Fruit fly (Drosophila melanogaster): Measurements from ENCODE around the gene CG8312.

CG8312 gene

dm6 chr3R:9577382-9578137, 13.5 kb upstream of the CG8312 start, which contains the start of the genes Kap-alpha3 and Son:
Kap-alpha3 (minus strand) TSS chr3R:9577733.
Son (plus strand) TSS chr3R:9578042.
- TF ChIP-seq pan (optimal IDR thresholded peaks at IDR 0.05) (no peak), ey (GFP tag; optimal IDR thresholded peaks at IDR 0.05) (peak; percentile 86), Jra (GFP tag; optimal IDR thresholded peaks at IDR 0.05) (peak; percentile 88), Hnf4 (GFP tag; optimal IDR thresholded peaks at IDR 0.05) (peak; percentile 93), Sp1 (GFP tag; optimal IDR thresholded peaks at IDR 0.05) (peak; percentile 91), Myc (optimal IDR thresholded peaks at IDR 0.05) (peak; percentile 80), N (GFP tag; optimal IDR thresholded peaks at IDR 0.05) (no peak), jim (GFP tag; optimal IDR thresholded peaks at IDR 0.05) (no peak), woc (GFP tag; optimal IDR thresholded peaks at IDR 0.05) (peak; percentile 93), tai (GFP tag; optimal IDR thresholded peaks at IDR 0.05) (no peak), Mio (GFP tag; optimal IDR thresholded peaks at IDR 0.05) (peak; percentile 79), brk (GFP tag; optimal IDR thresholded peaks at IDR 0.05) (no peak), GATAd (GFP tag; optimal IDR thresholded peaks at IDR 0.05) (peak; percentile 33), sv (GFP tag; optimal IDR thresholded peaks at IDR 0.05) (peak; percentile 91), Hr83 (GFP tag; optimal IDR thresholded peaks at IDR 0.05; ENCODE audit: poor library complexity, severe bottlenecking) (peak; percentile 83), CG9705 (GFP tag; optimal IDR thresholded peaks at IDR 0.05) (peak; percentile 95), HLH106 (tag; optimal IDR thresholded peaks at IDR 0.05) (peak; percentile 90), Rel (GFP tag; optimal IDR thresholded peaks at IDR 0.05) (no peak), Rel (tag; optimal IDR thresholded peaks at IDR 0.05) (peak; percentile 90), sage (GFP tag; optimal IDR thresholded peaks at IDR 0.05) (peak; percentile 65), rgr (GFP tag; optimal IDR thresholded peaks at IDR 0.05) (peak; percentile 94), foxo (GFP tag; optimal IDR thresholded peaks at IDR 0.05) (peak; percentile 58 to 92), lola (GFP tag; optimal IDR thresholded peaks at IDR 0.05) (no peak), dsf (GFP tag; optimal IDR thresholded peaks at IDR 0.05; ENCODE audit: borderline replicate concordance) (peak; percentile 82), psq (GFP tag; optimal IDR thresholded peaks at IDR 0.05) (peak; percentile 80), CG32264 (GFP tag; optimal IDR thresholded peaks at IDR 0.05) (peak; percentile 84), br (GFP tag; optimal IDR thresholded peaks at IDR 0.05) (peak; percentile 91), fru (GFP tag; optimal IDR thresholded peaks at IDR 0.05) (peak; percentile 91), dmrt93B (GFP tag; optimal IDR thresholded peaks at IDR 0.05) (peak; percentile 96), OdsH (GFP tag; optimal IDR thresholded peaks at IDR 0.05) (peak; percentile 82), h (GFP tag; optimal IDR thresholded peaks at IDR 0.05) (peak; percentile 92)

DNA sequence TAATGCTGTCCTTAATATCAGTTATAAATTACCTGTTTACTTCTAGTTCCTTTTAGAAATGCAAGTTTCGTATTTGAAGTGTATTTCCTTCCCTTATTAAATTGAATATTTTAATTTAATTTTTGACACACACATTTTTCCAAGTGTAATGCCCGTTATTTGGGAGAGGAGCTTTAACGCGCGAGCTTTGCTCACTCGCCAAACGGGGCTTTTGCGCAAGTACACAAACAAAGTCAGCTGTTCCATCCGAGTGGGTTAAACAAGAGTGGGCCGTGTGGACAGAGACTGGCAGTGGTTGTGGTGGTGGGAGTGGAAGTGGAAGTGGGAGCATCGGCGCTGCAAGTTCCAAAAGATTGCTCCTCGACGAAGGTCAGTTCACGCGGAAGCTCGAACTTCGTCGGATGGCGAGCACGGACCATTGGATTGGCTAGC, 10.0 kb upstream of the CG8312 start, which contains the start of gene CG8301:
TSS of gene CG8301 (plus strand) at position 218 of the 432 bp plus-strand sequence.
- TF ChIP-seq lola (GFP tag; optimal IDR thresholded peaks at IDR 0.05) = no peak
- peak; percentile 19 for TF ChIP-seq HLH106 (tag; optimal IDR thresholded peaks at IDR 0.05)
- no peak for TF ChIP-seq tai (GFP tag; optimal IDR thresholded peaks at IDR 0.05)
- peak in 1 of 2 experiments; percentile 12 for TF ChIP-seq foxo (GFP tag; optimal IDR thresholded peaks at IDR 0.05)
- TF ChIP-seq Abd-B (GFP tag; optimal IDR thresholded peaks at IDR 0.05) = no peak
- TF ChIP-seq Rel (GFP tag; optimal IDR thresholded peaks at IDR 0.05) = no peak
- peak; percentile 41 for TF ChIP-seq Rel (tag; optimal IDR thresholded peaks at IDR 0.05)
- TF ChIP-seq pan (optimal IDR thresholded peaks at IDR 0.05) = no peak
- no peak for TF ChIP-seq Dfd (GFP tag; optimal IDR thresholded peaks at IDR 0.05)
- no peak for TF ChIP-seq GATAd (GFP tag; optimal IDR thresholded peaks at IDR 0.05)
- no peak for TF ChIP-seq Sp1 (GFP tag; optimal IDR thresholded peaks at IDR 0.05)
- no peak for TF ChIP-seq br (GFP tag; optimal IDR thresholded peaks at IDR 0.05)
- no peak for TF ChIP-seq CG9705 (GFP tag; optimal IDR thresholded peaks at IDR 0.05)
- no peak for TF ChIP-seq usp (GFP tag; optimal IDR thresholded peaks at IDR 0.05)
- TF ChIP-seq N (GFP tag; optimal IDR thresholded peaks at IDR 0.05) = no peak
- TF ChIP-seq CG32264 (GFP tag; optimal IDR thresholded peaks at IDR 0.05) = no peak
- TF ChIP-seq dsf (GFP tag; optimal IDR thresholded peaks at IDR 0.05; ENCODE audit: borderline replicate concordance) = no peak
- no peak for TF ChIP-seq sage (GFP tag; optimal IDR thresholded peaks at IDR 0.05)
- no peak for TF ChIP-seq rgr (GFP tag; optimal IDR thresholded peaks at IDR 0.05)
- no peak for TF ChIP-seq OdsH (GFP tag; optimal IDR thresholded peaks at IDR 0.05)
- no peak for TF ChIP-seq Jra (GFP tag; optimal IDR thresholded peaks at IDR 0.05)
- peak; percentile 15 for TF ChIP-seq h (GFP tag; optimal IDR thresholded peaks at IDR 0.05)
- TF ChIP-seq psq (GFP tag; optimal IDR thresholded peaks at IDR 0.05) = no peak
- TF ChIP-seq dl (GFP tag; optimal IDR thresholded peaks at IDR 0.05; ENCODE audit: insufficient read depth in 1 of 2, partially characterized antibody in 2 of 2) = no peak
- no peak for TF ChIP-seq Vsx2 (GFP tag; optimal IDR thresholded peaks at IDR 0.05; ENCODE audit: partially characterized antibody)
- TF ChIP-seq Hnf4 (GFP tag; optimal IDR thresholded peaks at IDR 0.05) = no peak
- TF ChIP-seq sv (GFP tag; optimal IDR thresholded peaks at IDR 0.05) = no peak
- no peak for TF ChIP-seq jim (GFP tag; optimal IDR thresholded peaks at IDR 0.05)
- no peak for TF ChIP-seq fru (GFP tag; optimal IDR thresholded peaks at IDR 0.05)
- no peak for TF ChIP-seq Hr78 (GFP tag; optimal IDR thresholded peaks at IDR 0.05)
- no peak for TF ChIP-seq Myc (optimal IDR thresholded peaks at IDR 0.05)
- no peak for TF ChIP-seq Dif (GFP tag; optimal IDR thresholded peaks at IDR 0.05; ENCODE audit: partially characterized antibody)

All from whole organism, wandering third instar larva.